Worm (Caenorhabditis elegans): Measurements from ENCODE around the gene F25H9.7.

DNA sequence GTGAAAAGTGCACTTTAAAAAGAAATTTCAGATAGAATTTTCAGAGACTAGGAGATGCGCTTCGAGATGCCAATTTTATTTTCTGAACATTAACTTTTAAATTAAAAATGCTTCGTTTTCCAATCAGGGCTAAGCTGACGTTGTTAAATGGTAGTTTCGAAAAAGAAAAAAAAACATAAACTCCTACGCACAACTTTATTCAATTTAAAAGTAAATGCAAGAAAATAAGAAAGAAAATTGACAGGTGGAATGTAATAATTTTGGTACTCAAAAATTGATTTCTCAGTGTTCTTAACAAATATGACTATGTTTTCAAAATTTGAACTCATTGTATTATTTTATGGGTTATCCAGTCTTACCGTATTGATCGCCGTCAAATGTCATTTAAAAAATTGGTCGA is 14.8 kb upstream of the F25H9.7 start, which contains the start of gene lurp-2:
- TF ChIP-seq sox-4 (tag; optimal IDR thresholded peaks at IDR 0.05) (no peak), ama-1 (optimal IDR thresholded peaks at IDR 0.05) (no peak), che-1 (tag; optimal IDR thresholded peaks at IDR 0.05) (no peak), fax-1 (tag; optimal IDR thresholded peaks at IDR 0.05) (no peak), unc-86 (tag; optimal IDR thresholded peaks at IDR 0.05) (no peak), T23F11.4 (GFP tag; optimal IDR thresholded peaks at IDR 0.05) (no peak), lim-6 (tag; optimal IDR thresholded peaks at IDR 0.05) (no peak), ceh-9 (tag; optimal IDR thresholded peaks at IDR 0.05) (no peak)

All from whole organism, late embryonic.